Fruit fly (Drosophila melanogaster): ENCODE results near the gene CG6836.
A peak's percentile ranks its signal among the peaks of the same experiment; 100 is the strongest.

DNA sequence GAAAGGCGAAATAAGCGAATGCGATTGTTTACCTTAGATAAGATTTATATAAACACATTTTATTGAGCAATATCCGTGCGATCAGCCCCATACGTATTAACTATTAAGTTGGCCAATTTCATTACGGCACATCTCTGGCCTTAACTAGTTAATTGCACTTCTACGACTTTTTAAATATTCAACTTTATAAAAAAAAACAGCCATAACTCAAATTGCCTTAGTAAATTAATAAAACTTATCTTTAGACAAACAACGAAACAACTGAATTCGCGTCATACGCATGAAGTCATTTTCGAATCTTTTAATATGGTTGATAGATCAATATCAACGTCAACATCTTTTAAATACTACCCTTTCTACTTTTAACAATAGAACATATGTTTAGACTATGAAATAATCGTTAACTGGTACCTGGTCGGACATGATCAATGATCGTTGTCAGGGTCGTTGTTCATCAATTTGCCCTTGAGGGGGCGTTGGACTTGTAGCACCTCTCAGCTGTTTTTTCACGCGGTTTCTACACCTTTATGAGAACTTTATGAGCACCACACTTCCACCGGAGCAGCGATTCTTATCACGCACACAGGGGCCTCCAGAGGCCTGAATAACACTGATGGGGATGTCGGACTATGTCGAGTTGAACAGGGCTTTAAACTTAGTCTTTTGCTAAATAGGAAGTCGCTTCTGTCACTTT, 47.3 kb downstream of the CG6836 start, which contains the start of gene CG18135:
- TF ChIP-seq ERR (GFP tag; optimal IDR thresholded peaks at IDR 0.05): peak; percentile 52
- TF ChIP-seq CG3281 (GFP tag; optimal IDR thresholded peaks at IDR 0.05): no peak
- TF ChIP-seq Blimp-1 (GFP tag; optimal IDR thresholded peaks at IDR 0.05): no peak
- TF ChIP-seq Drgx (GFP tag; IDR thresholded peaks at IDR 0.05): no peak
- no peak for TF ChIP-seq CG11247 (GFP tag; IDR thresholded peaks at IDR 0.05)
- TF ChIP-seq CG14014 (GFP tag; IDR thresholded peaks at IDR 0.05): no peak
- TF ChIP-seq CG13296 (GFP tag; optimal IDR thresholded peaks at IDR 0.05): no peak
- TF ChIP-seq CG10147 (GFP tag; optimal IDR thresholded peaks at IDR 0.05): no peak
- no peak for TF ChIP-seq NC2β (GFP tag; optimal IDR thresholded peaks at IDR 0.05)
- TF ChIP-seq Nf-YB (GFP tag; optimal IDR thresholded peaks at IDR 0.05): no peak
- no peak for TF ChIP-seq CG14965 (GFP tag; optimal IDR thresholded peaks at IDR 0.05; ENCODE audit: borderline replicate concordance)
- TF ChIP-seq pum (GFP tag; optimal IDR thresholded peaks at IDR 0.05): no peak
- no peak for TF ChIP-seq Hand (GFP tag; optimal IDR thresholded peaks at IDR 0.05)
- TF ChIP-seq CG12071 (GFP tag; optimal IDR thresholded peaks at IDR 0.05): no peak
